ENCODE assay signal across 1 worm cellular context in genomic region chrII:14610492-14611142, ce11.
TF ChIP-seq lines count a peak whose summit lies in the region.

No protein-coding gene starts in this region.

TF ChIP-seq in whole organism, L3 larva, 47 proteins besides CTCF, POLR2A, EP300 and RAD21 (continued from another document):
- TF ChIP-seq unc-62 (GFP tag; optimal IDR thresholded peaks at IDR 0.05; lab: Kevin White, UChicago) (no peak), ama-1 (optimal IDR thresholded peaks at IDR 0.05; lab: Kevin White, UChicago) (peak; percentile 65)
